Worm (Caenorhabditis elegans) whole organism, L1 larva: ENCODE data around the gene C56E6.2.

Experiments
- C04F5.9 ChIP-seq: sonication (generic microtip); optimal IDR thresholded peaks from 2 replicates; lab custom pipeline; 2016; ENCODE audit warnings: missing genetic modification characterization, missing compliant biosample characterization
- C16A3.4 ChIP-seq: fragments of 150-350 bp; optimal IDR thresholded peaks from 2 replicates; lab custom pipeline; 2014; ENCODE audit warnings: missing biosample characterization, missing genetic modification characterization
- F16B12.6 ChIP-seq: fragments of 150-350 bp; optimal IDR thresholded peaks from 2 replicates; lab custom pipeline; 2014; ENCODE audit warnings: missing biosample characterization, missing genetic modification characterization
- aha-1 ChIP-seq: fragments of 150-350 bp; optimal IDR thresholded peaks from 2 replicates; lab custom pipeline; 2014; ENCODE audit warnings: missing biosample characterization, missing genetic modification characterization
- alr-1 ChIP-seq: fragments of 200-800 bp; sonication (Bioruptor generic); optimal IDR thresholded peaks from 2 replicates; lab custom pipeline; 2018; ENCODE audit warnings: borderline replicate concordance, mild to moderate bottlenecking, missing genetic modification characterization, missing compliant biosample characterization
- ama-1 ChIP-seq: fragments of 150-350 bp; optimal IDR thresholded peaks from 2 replicates; lab custom pipeline; 2014
- ceh-90 ChIP-seq: sonication (generic microtip); optimal IDR thresholded peaks from 2 replicates; lab custom pipeline; 2016; ENCODE audit warnings: missing genetic modification characterization, missing compliant biosample characterization
- ces-1 ChIP-seq: fragments of 150-350 bp; optimal IDR thresholded peaks from 2 replicates; lab custom pipeline; 2014; ENCODE audit warnings: missing biosample characterization, missing genetic modification reagents, missing genetic modification characterization
- dsc-1 ChIP-seq: sonication (generic microtip); optimal IDR thresholded peaks from 2 replicates; lab custom pipeline; 2016; ENCODE audit warnings: mild to moderate bottlenecking, missing genetic modification characterization, missing compliant biosample characterization
- efl-1 ChIP-seq, 4 experiments: fragments of 150-350 bp; optimal IDR thresholded peaks in 3 of 4; peaks in 1 of 4; 1 replicate in 1 of 4; 2 replicates in 3 of 4; lab custom pipeline; 2014; ENCODE audit warnings: missing biosample characterization in 2 of 4, missing genetic modification characterization in 2 of 4, missing genetic modification reagents in 2 of 4
- elt-3 ChIP-seq, 6 experiments: fragments of 150-350 bp in 1 of 6; sonication (generic microtip); optimal IDR thresholded peaks; 2 replicates each; lab custom pipeline; 2017 to 2018; ENCODE audit warnings: missing biosample characterization in 6 of 6, missing genetic modification characterization in 6 of 6, inconsistent platforms in 1 of 6
- fkh-4 ChIP-seq: sonication (generic microtip); optimal IDR thresholded peaks from 2 replicates; lab custom pipeline; 2016; ENCODE audit warnings: missing compliant biosample characterization, missing genetic modification characterization, borderline replicate concordance
- hlh-17 ChIP-seq: fragments of 200-800 bp; sonication (Bioruptor generic); optimal IDR thresholded peaks from 2 replicates; lab custom pipeline; 2018; ENCODE audit warnings: missing genetic modification characterization, mild to moderate bottlenecking, missing compliant biosample characterization, moderate library complexity, borderline replicate concordance
- hpl-2 ChIP-seq: fragments of 150-350 bp; optimal IDR thresholded peaks from 2 replicates; lab custom pipeline; 2014; ENCODE audit warnings: missing biosample characterization, missing genetic modification reagents, missing genetic modification characterization
- lin-13 ChIP-seq: fragments of 150-350 bp; optimal IDR thresholded peaks from 2 replicates; lab custom pipeline; 2014; ENCODE audit warnings: missing biosample characterization, missing genetic modification reagents, missing genetic modification characterization
- lin-14 ChIP-seq: fragments of 200-800 bp; sonication (Bioruptor generic); optimal IDR thresholded peaks from 2 replicates; lab custom pipeline; 2018; ENCODE audit warnings: mild to moderate bottlenecking, missing genetic modification characterization, moderate library complexity, missing compliant biosample characterization
- lin-15B ChIP-seq: fragments of 150-350 bp; sonication (generic microtip); optimal IDR thresholded peaks from 3 replicates; lab custom pipeline; 2014; ENCODE audit warnings: missing biosample characterization, missing genetic modification characterization
- lir-3 ChIP-seq: sonication (generic microtip); optimal IDR thresholded peaks from 2 replicates; lab custom pipeline; 2016; ENCODE audit warnings: mild to moderate bottlenecking, missing genetic modification characterization, moderate library complexity, missing compliant biosample characterization; ENCODE audit not compliant: poor library complexity
- lsy-2 ChIP-seq, 2 experiments: fragments of 150-350 bp; optimal IDR thresholded peaks; 2 replicates each; lab custom pipeline; 2014; ENCODE audit warnings: missing biosample characterization in 2 of 2, missing genetic modification characterization in 2 of 2
- mab-9 ChIP-seq: fragments of 200-800 bp; sonication (Bioruptor generic); IDR thresholded peaks from 2 replicates; pipeline ENCODE4 v1.3.6; 2022; ENCODE audit warnings: missing genetic modification reagents, missing genetic modification characterization, missing compliant biosample characterization
- mdl-1 ChIP-seq, 2 experiments: fragments of 150-350 bp; optimal IDR thresholded peaks; 2 replicates each; lab custom pipeline; 2014 to 2017; ENCODE audit warnings: missing biosample characterization in 2 of 2, missing genetic modification characterization in 2 of 2, inconsistent platforms in 1 of 2
- nhr-11 ChIP-seq: fragments of 150-350 bp; optimal IDR thresholded peaks from 2 replicates; lab custom pipeline; 2014; ENCODE audit warnings: missing biosample characterization, missing genetic modification characterization
- nhr-20 ChIP-seq: sonication (generic microtip); optimal IDR thresholded peaks from 2 replicates; lab custom pipeline; 2016; ENCODE audit warnings: mild to moderate bottlenecking, missing genetic modification characterization, missing compliant biosample characterization
- nhr-237 ChIP-seq: fragments of 150-350 bp; optimal IDR thresholded peaks from 2 replicates; lab custom pipeline; 2014; ENCODE audit warnings: missing biosample characterization, missing genetic modification characterization
- nhr-28 ChIP-seq: fragments of 150-350 bp; optimal IDR thresholded peaks from 2 replicates; lab custom pipeline; 2014; ENCODE audit warnings: missing biosample characterization, missing genetic modification characterization
- nhr-47 ChIP-seq: sonication (generic microtip); optimal IDR thresholded peaks from 2 replicates; lab custom pipeline; 2016; ENCODE audit warnings: mild to moderate bottlenecking, missing genetic modification characterization, moderate library complexity, missing compliant biosample characterization
- nhr-77 ChIP-seq: fragments of 150-350 bp; optimal IDR thresholded peaks from 2 replicates; lab custom pipeline; 2014; ENCODE audit warnings: missing biosample characterization, missing genetic modification characterization
- pqm-1 ChIP-seq: sonication (generic microtip); optimal IDR thresholded peaks from 3 replicates; lab custom pipeline; 2017; ENCODE audit warnings: missing biosample characterization, missing genetic modification characterization
- skn-1 ChIP-seq: fragments of 150-350 bp; optimal IDR thresholded peaks from 2 replicates; lab custom pipeline; 2014; ENCODE audit warnings: missing biosample characterization, missing genetic modification characterization
- snpc-4 ChIP-seq: fragments of 150-350 bp; optimal IDR thresholded peaks from 2 replicates; lab custom pipeline; 2014; ENCODE audit warnings: missing biosample characterization, missing genetic modification characterization
- sox-4 ChIP-seq: sonication (generic microtip); optimal IDR thresholded peaks from 2 replicates; lab custom pipeline; 2016; ENCODE audit warnings: missing genetic modification characterization, missing compliant biosample characterization
- sup-37 ChIP-seq: fragments of 200-800 bp; sonication (Bioruptor generic); optimal IDR thresholded peaks from 2 replicates; lab custom pipeline; 2018; ENCODE audit warnings: mild to moderate bottlenecking, missing genetic modification characterization, missing compliant biosample characterization
- swsn-7 ChIP-seq: sonication (generic microtip); optimal IDR thresholded peaks from 2 replicates; lab custom pipeline; 2016; ENCODE audit warnings: missing genetic modification characterization, missing compliant biosample characterization
- tbx-2 ChIP-seq: sonication (generic microtip); optimal IDR thresholded peaks from 2 replicates; lab custom pipeline; 2016; ENCODE audit warnings: missing genetic modification characterization, missing compliant biosample characterization
- tlp-1 ChIP-seq: fragments of 150-350 bp; optimal IDR thresholded peaks from 2 replicates; lab custom pipeline; 2014; ENCODE audit warnings: missing biosample characterization, missing genetic modification characterization
- unc-30 ChIP-seq: sonication (generic microtip); optimal IDR thresholded peaks from 2 replicates; lab custom pipeline; 2017; ENCODE audit warnings: missing biosample characterization, missing genetic modification characterization
- unc-62 ChIP-seq: fragments of 150-350 bp; optimal IDR thresholded peaks from 2 replicates; lab custom pipeline; 2014; ENCODE audit warnings: missing biosample characterization, missing genetic modification reagents, missing genetic modification characterization
- zag-1 ChIP-seq: fragments of 150-350 bp; optimal IDR thresholded peaks from 2 replicates; lab custom pipeline; 2014; ENCODE audit warnings: missing biosample characterization, missing genetic modification characterization
- zip-4 ChIP-seq: fragments of 200-800 bp; sonication (Bioruptor generic); optimal IDR thresholded peaks from 2 replicates; lab custom pipeline; 2018; ENCODE audit warnings: mild to moderate bottlenecking, missing genetic modification characterization, moderate library complexity, missing compliant biosample characterization
- ztf-11 ChIP-seq, 2 experiments: sonication (generic microtip); optimal IDR thresholded peaks; 2 replicates each; lab custom pipeline; 2016 to 2017; ENCODE audit warnings: missing genetic modification characterization in 2 of 2, missing biosample characterization in 1 of 2, missing compliant biosample characterization in 1 of 2

C56E6.2 gene

ce11 chrII:6535957-6536424 is 11.3 kb downstream of the C56E6.2 start, which contains the start of gene utp-20 (continued):
- TF ChIP-seq lin-13 (GFP tag; lab: Kevin White, UChicago), result no peak
- no peak for TF ChIP-seq unc-62 (GFP tag; lab: Kevin White, UChicago)
- peak; percentile 59 for TF ChIP-seq skn-1 (tag; lab: Kevin White, UChicago)
- TF ChIP-seq mab-9 (GFP tag; lab: Robert Waterston, UW), result no peak
- no peak for TF ChIP-seq lir-3 (tag; lab: Kevin White, UChicago)
- no peak for TF ChIP-seq sox-4 (tag; lab: Kevin White, UChicago)
- no peak for TF ChIP-seq hlh-17 (GFP tag; lab: Kevin White, UChicago)
- TF ChIP-seq dsc-1 (tag; lab: Kevin White, UChicago), result no peak
- peak in 1 of 6 experiments; percentile 35 for TF ChIP-seq elt-3 (tag; optimal IDR thresholded peaks at IDR 0.05; lab: Kevin White, UChicago)
- peak; percentile 83 for TF ChIP-seq C16A3.4
- TF ChIP-seq ztf-11 (tag; optimal IDR thresholded peaks at IDR 0.05; lab: Kevin White, UChicago), result no peak
- peak; percentile 81 to 92 for TF ChIP-seq efl-1 (optimal IDR thresholded peaks at IDR 0.05; lab: Kevin White, UChicago)
- peak; percentile 92 to 99 for TF ChIP-seq efl-1 (GFP tag; optimal IDR thresholded peaks at IDR 0.05 in 1 of 2; lab: Kevin White, UChicago)
- no peak for TF ChIP-seq ama-1 (lab: Kevin White, UChicago)
- TF ChIP-seq hpl-2 (GFP tag; lab: Kevin White, UChicago), result no peak
- TF ChIP-seq mdl-1 (tag; optimal IDR thresholded peaks at IDR 0.05; lab: Kevin White, UChicago), result peak in 1 of 2 experiments; percentile 10
- TF ChIP-seq lsy-2 (tag; optimal IDR thresholded peaks at IDR 0.05; lab: Kevin White, UChicago), result peak; percentile 69 to 82
- no peak for TF ChIP-seq fkh-4 (tag; lab: Kevin White, UChicago)
- TF ChIP-seq nhr-28 (tag; lab: Kevin White, UChicago), result no peak
- no peak for TF ChIP-seq snpc-4
- no peak for TF ChIP-seq tlp-1 (tag; lab: Kevin White, UChicago)
- TF ChIP-seq tbx-2 (tag; lab: Kevin White, UChicago), result no peak
- TF ChIP-seq zag-1, result no peak
- peak; percentile 48 for TF ChIP-seq ces-1 (GFP tag; lab: Kevin White, UChicago)
- TF ChIP-seq lin-15B, result peak; percentile 22
- no peak for TF ChIP-seq nhr-11
- no peak for TF ChIP-seq aha-1 (tag; lab: Kevin White, UChicago)
- TF ChIP-seq nhr-20 (tag; lab: Kevin White, UChicago), result peak; percentile 46
- no peak for TF ChIP-seq unc-30 (tag; lab: Kevin White, UChicago)
- no peak for TF ChIP-seq ceh-90
- TF ChIP-seq swsn-7, result peak; percentile 50
- no peak for TF ChIP-seq C04F5.9 (tag; lab: Kevin White, UChicago)
- no peak for TF ChIP-seq pqm-1 (tag; lab: Kevin White, UChicago)
- no peak for TF ChIP-seq zip-4 (GFP tag; lab: Kevin White, UChicago)
- no peak for TF ChIP-seq nhr-77 (tag; lab: Kevin White, UChicago)
- peak; percentile 30 for TF ChIP-seq F16B12.6
- TF ChIP-seq nhr-47 (tag; lab: Kevin White, UChicago), result no peak
- no peak for TF ChIP-seq alr-1 (tag; lab: Kevin White, UChicago)
- TF ChIP-seq sup-37 (GFP tag; lab: Kevin White, UChicago), result no peak

- TF ChIP-seq nhr-237 (tag; lab: Kevin White, UChicago) (no peak), ces-1 (GFP tag; lab: Kevin White, UChicago) (no peak), lin-14 (GFP tag; lab: Kevin White, UChicago) (peak; percentile 19), zip-4 (GFP tag; lab: Kevin White, UChicago) (no peak)
Observed at ce11 chrII:6544842-6545410, 20.2 kb downstream of the C56E6.2 start, which contains the start of gene lron-15. TSS of gene lron-15 (minus strand) at chrII:6544892.
